Worm (Caenorhabditis elegans) whole organism, L1 larva: Measurements from ENCODE around the gene C46F11.5.

Experiments used
- F16B12.6 ChIP-seq: fragments of 150-350 bp; optimal IDR thresholded peaks from 2 replicates; lab custom pipeline; 2014; ENCODE audit warnings: missing biosample characterization, missing genetic modification characterization
- ceh-8 ChIP-seq: fragments of 200-800 bp; sonication (Bioruptor generic); optimal IDR thresholded peaks from 2 replicates; lab custom pipeline; 2018; ENCODE audit warnings: mild to moderate bottlenecking, missing genetic modification characterization, moderate library complexity, missing compliant biosample characterization
- efl-1 ChIP-seq, 4 experiments: fragments of 150-350 bp; optimal IDR thresholded peaks in 3 of 4; peaks in 1 of 4; 1 replicate in 1 of 4; 2 replicates in 3 of 4; lab custom pipeline; 2014; ENCODE audit warnings: missing biosample characterization in 2 of 4, missing genetic modification characterization in 2 of 4, missing genetic modification reagents in 2 of 4
- egl-27 ChIP-seq, 2 experiments: fragments of 150-350 bp in 1 of 2; sonication (generic microtip); optimal IDR thresholded peaks; 3 replicates each; lab custom pipeline; 2017 to 2018; ENCODE audit warnings: missing biosample characterization in 2 of 2, missing genetic modification characterization in 2 of 2, missing genetic modification reagents in 2 of 2
- lin-13 ChIP-seq: fragments of 150-350 bp; optimal IDR thresholded peaks from 2 replicates; lab custom pipeline; 2014; ENCODE audit warnings: missing biosample characterization, missing genetic modification reagents, missing genetic modification characterization
- mdl-1 ChIP-seq, 2 experiments: fragments of 150-350 bp; optimal IDR thresholded peaks; 2 replicates each; lab custom pipeline; 2014 to 2017; ENCODE audit warnings: missing biosample characterization in 2 of 2, missing genetic modification characterization in 2 of 2, inconsistent platforms in 1 of 2
- mep-1 ChIP-seq: fragments of 150-350 bp; optimal IDR thresholded peaks from 2 replicates; lab custom pipeline; 2014; ENCODE audit warnings: missing biosample characterization, missing genetic modification characterization
- sox-4 ChIP-seq: sonication (generic microtip); optimal IDR thresholded peaks from 2 replicates; lab custom pipeline; 2016; ENCODE audit warnings: missing genetic modification characterization, missing compliant biosample characterization
- unc-86 ChIP-seq: sonication (generic microtip); optimal IDR thresholded peaks from 2 replicates; lab custom pipeline; 2016; ENCODE audit warnings: missing genetic modification characterization, missing compliant biosample characterization

- TF ChIP-seq lin-13 (GFP tag; lab: Kevin White, UChicago), result no peak
- TF ChIP-seq ceh-8 (GFP tag; lab: Kevin White, UChicago), result no peak
- TF ChIP-seq sox-4 (tag; lab: Kevin White, UChicago), result no peak
- TF ChIP-seq mdl-1 (tag; optimal IDR thresholded peaks at IDR 0.05; lab: Kevin White, UChicago), result no peak
- no peak for TF ChIP-seq unc-86 (tag; lab: Kevin White, UChicago)
- no peak for TF ChIP-seq efl-1 (optimal IDR thresholded peaks at IDR 0.05; lab: Kevin White, UChicago)
- no peak for TF ChIP-seq efl-1 (GFP tag; optimal IDR thresholded peaks at IDR 0.05 in 1 of 2; lab: Kevin White, UChicago)
- TF ChIP-seq mep-1, result no peak
- no peak for TF ChIP-seq F16B12.6 (tag; lab: Kevin White, UChicago)
- TF ChIP-seq egl-27 (tag; optimal IDR thresholded peaks at IDR 0.05; lab: Kevin White, UChicago), result no peak
These were observed 13.8 kb downstream of the C46F11.5 start for ce11 chrIII:3643602-3644001.
